Fruit fly (Drosophila melanogaster): ENCODE data around the gene CG31624.
A peak's percentile ranks its signal among the peaks of the same experiment; 100 is the strongest.

The CG31624 gene

DNA sequence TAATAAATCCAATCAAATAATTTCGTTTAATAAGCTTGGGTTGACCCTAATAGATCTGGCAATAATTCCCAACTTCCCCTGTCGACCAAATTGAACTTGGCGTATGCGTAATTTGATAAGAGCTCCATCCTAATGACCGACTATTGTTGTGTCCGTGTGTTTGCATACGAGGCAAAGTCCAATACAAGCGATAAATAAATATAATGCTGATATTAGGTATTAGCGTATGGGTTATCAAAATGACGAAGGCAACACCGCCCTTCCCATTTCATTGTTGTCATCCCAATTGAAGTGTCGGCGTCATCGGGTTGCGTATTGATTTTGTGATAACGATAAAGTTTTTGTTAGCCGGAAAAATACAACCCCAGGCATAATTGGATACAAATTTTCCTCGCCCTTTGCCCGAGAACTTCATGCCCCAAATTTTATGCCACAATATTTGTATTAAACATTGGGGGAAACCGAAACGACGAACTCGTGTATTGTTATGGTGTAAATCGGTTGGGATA is 10.8 kb downstream of the CG31624 start:
- TF ChIP-seq az2 (GFP tag; optimal IDR thresholded peaks at IDR 0.05) (no peak), onecut (GFP tag; IDR thresholded peaks at IDR 0.05) (peak; percentile 59), lab (GFP tag; optimal IDR thresholded peaks at IDR 0.05) (peak; percentile 16), sens (GFP tag) (peak; percentile 58), crp (GFP tag; optimal IDR thresholded peaks at IDR 0.05) (no peak), CG8089 (GFP tag; optimal IDR thresholded peaks at IDR 0.05) (no peak), exex (tag; optimal IDR thresholded peaks at IDR 0.05) (peak; percentile 76), mirr (GFP tag; optimal IDR thresholded peaks at IDR 0.05) (peak; percentile 91), lov (optimal IDR thresholded peaks at IDR 0.05) (no peak), lov (GFP tag; IDR thresholded peaks at IDR 0.05) (0 out of 3 replicates have a peak, but pooled peaks have one; percentile 15)

DNA sequence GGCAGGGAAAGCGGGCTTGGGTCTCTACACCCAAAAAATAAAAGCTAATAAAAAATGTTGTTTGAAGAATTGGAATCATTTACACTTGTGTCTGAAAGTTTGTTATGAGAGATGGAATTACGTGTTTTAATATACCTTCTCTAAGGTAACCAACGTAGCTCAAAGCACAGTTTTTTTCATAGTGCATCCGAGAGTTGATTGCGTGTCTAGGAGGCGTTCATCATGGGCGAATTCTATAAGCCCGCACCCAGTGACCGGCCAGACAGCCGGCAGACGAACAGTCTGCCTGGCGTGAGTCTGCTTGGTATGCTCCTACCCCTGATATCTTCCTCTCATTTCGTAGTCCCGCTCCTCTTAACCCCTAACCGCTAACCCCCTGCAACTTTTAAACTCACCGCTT is 12.4 kb downstream of the CG31624 start:
- TF ChIP-seq ro (GFP tag; IDR thresholded peaks at IDR 0.05) (no peak), CG11247 (GFP tag; IDR thresholded peaks at IDR 0.05) (no peak), Rfx (GFP tag; IDR thresholded peaks at IDR 0.05) (0 out of 2 replicates have a peak, but pooled peaks have one; percentile 24), pita (GFP tag; optimal IDR thresholded peaks at IDR 0.05) (no peak), Ets65A (GFP tag) (peak; percentile 81), CG3407 (GFP tag; optimal IDR thresholded peaks at IDR 0.05) (no peak), danr (GFP tag; IDR thresholded peaks at IDR 0.05) (0 out of 2 replicates have a peak, but pooled peaks have one; percentile 11), CG6683 (GFP tag; optimal IDR thresholded peaks at IDR 0.05) (no peak), Ptx1 (GFP tag; IDR thresholded peaks at IDR 0.05) (peak; percentile 31; the same call in 1 of the 2 replicates), CG18599 (GFP tag; optimal IDR thresholded peaks at IDR 0.05) (peak; percentile 1), vnd (GFP tag; IDR thresholded peaks at IDR 0.05; ENCODE audit: partially characterized antibody) (no peak), croc (GFP tag; conservative IDR thresholded peaks at IDR 0.05) (no peak), shn (GFP tag; optimal IDR thresholded peaks at IDR 0.05) (no peak), row (GFP tag; IDR thresholded peaks at IDR 0.05) (peak; percentile 27; the same call in 1 of the 3 replicates), CG32532 (GFP tag; IDR thresholded peaks at IDR 0.05) (0 out of 2 replicates have a peak, but pooled peaks have one; percentile 14), CG11504 (tag; optimal IDR thresholded peaks at IDR 0.05) (no peak), dysf (GFP tag; IDR thresholded peaks at IDR 0.05) (peak; percentile 25; the same call in 1 of the 3 replicates)

DNA sequence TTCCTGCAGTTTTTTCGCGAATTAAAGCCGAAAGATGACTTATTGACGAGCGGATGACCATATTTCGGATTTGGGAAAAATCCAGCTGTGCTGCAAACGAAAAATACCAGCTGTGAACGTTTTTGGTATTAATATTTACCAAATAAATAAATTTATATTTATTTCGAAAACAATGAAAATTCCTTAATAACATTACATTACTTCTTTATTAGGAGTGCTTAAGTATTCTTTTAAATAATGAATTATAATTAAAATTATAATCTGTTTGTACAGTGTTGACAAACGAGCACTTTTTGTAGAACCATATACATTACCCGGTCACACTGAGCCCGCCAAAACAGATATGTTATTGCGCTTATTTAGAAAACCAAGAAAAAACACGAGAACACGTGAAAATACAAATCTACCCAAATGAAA is 20.6 kb downstream of the CG31624 start, which contains the start of the genes bur and Mcm10:
Gene bur, minus strand, starts transcription at position 69 of the 417 bp plus-strand sequence.
Gene Mcm10, plus strand, starts transcription at position 319 of the 417 bp plus-strand sequence.
- TF ChIP-seq CG9727 (GFP tag; optimal IDR thresholded peaks at IDR 0.05) (no peak), CG43689 (GFP tag; IDR thresholded peaks at IDR 0.05) (no peak), CG7271 (tag; optimal IDR thresholded peaks at IDR 0.05) (peak; percentile 16), sima (GFP tag; optimal IDR thresholded peaks at IDR 0.05) (no peak), CG14667 (GFP tag; IDR thresholded peaks at IDR 0.05) (no peak), Dip2 (GFP tag; IDR thresholded peaks at IDR 0.05) (no peak), CG15011 (GFP tag; optimal IDR thresholded peaks at IDR 0.05) (no peak), NC2α (GFP tag; optimal IDR thresholded peaks at IDR 0.05) (no peak), CG11696 (GFP tag; IDR thresholded peaks at IDR 0.05) (no peak), CG10979 (tag; optimal IDR thresholded peaks at IDR 0.05) (peak; percentile 11), ttk (GFP tag; IDR thresholded peaks at IDR 0.05) (no peak), Hr3 (GFP tag; optimal IDR thresholded peaks at IDR 0.05) (peak; percentile 13), YL-1 (GFP tag; optimal IDR thresholded peaks at IDR 0.05) (peak; percentile 26), Spps (tag; optimal IDR thresholded peaks at IDR 0.05) (no peak), Awh (GFP tag; IDR thresholded peaks at IDR 0.05) (no peak), klu (GFP tag; IDR thresholded peaks at IDR 0.05) (no peak), C15 (GFP tag; IDR thresholded peaks at IDR 0.05) (no peak), BtbVII (GFP tag; optimal IDR thresholded peaks at IDR 0.05) (no peak), zen (tag; optimal IDR thresholded peaks at IDR 0.05) (peak; percentile 53), so (GFP tag; IDR thresholded peaks at IDR 0.05) (no peak), Vsx1 (GFP tag; optimal IDR thresholded peaks at IDR 0.05) (no peak), phol (tag; optimal IDR thresholded peaks at IDR 0.05) (peak; percentile 45), ind (GFP tag; optimal IDR thresholded peaks at IDR 0.05) (no peak), BEAF-32 (GFP tag; optimal IDR thresholded peaks at IDR 0.05) (peak; percentile 28)
